Fruit fly (Drosophila melanogaster) whole organism, embryonic: ENCODE measurements around the gene Obp99c.

Experiments used
- B-H2 ChIP-seq: fragments of 200-800 bp; sonication (Bioruptor generic); optimal IDR thresholded peaks from 2 replicates; lab custom pipeline; 2018; ENCODE audit warnings: missing biosample characterization, mild to moderate bottlenecking, missing genetic modification characterization
- Bgb ChIP-seq: fragments of 200-800 bp; sonication (Bioruptor generic); IDR thresholded peaks from 2 replicates; pipeline ENCODE4 v1.3.6; 2022; ENCODE audit warnings: missing biosample characterization, missing genetic modification characterization; ENCODE audit not compliant: partially characterized antibody
- CG10147 ChIP-seq: fragments of 200-800 bp; sonication (Bioruptor generic); optimal IDR thresholded peaks from 2 replicates; lab custom pipeline; 2019; ENCODE audit warnings: missing biosample characterization, mild to moderate bottlenecking, missing genetic modification characterization, moderate library complexity
- CG10267 ChIP-seq: fragments of 200-800 bp; sonication (Bioruptor generic); optimal IDR thresholded peaks from 2 replicates; lab custom pipeline; 2018; ENCODE audit warnings: missing biosample characterization, mild to moderate bottlenecking, missing genetic modification characterization, moderate library complexity
- CG10366 ChIP-seq: fragments of 200-800 bp; sonication (Bioruptor generic); IDR thresholded peaks from 2 replicates; pipeline ENCODE4 v1.3.6; 2022; ENCODE audit warnings: missing biosample characterization, missing genetic modification characterization
- CG10959 ChIP-seq: fragments of 200-800 bp; sonication (Bioruptor generic); IDR thresholded peaks from 2 replicates; pipeline ENCODE4 v1.3.6; 2022; ENCODE audit warnings: missing biosample characterization, missing genetic modification characterization
- CG10979 ChIP-seq: fragments of 200-800 bp; sonication (Bioruptor generic); optimal IDR thresholded peaks from 2 replicates; lab custom pipeline; 2018; ENCODE audit warnings: missing biosample characterization, mild to moderate bottlenecking, missing genetic modification characterization, moderate library complexity
- CG11456 ChIP-seq: fragments of 200-800 bp; sonication (Bioruptor generic); IDR thresholded peaks from 3 replicates; pipeline ENCODE4 v1.3.6; 2022; ENCODE audit warnings: missing biosample characterization, missing genetic modification characterization
- CG11504 ChIP-seq: fragments of 200-800 bp; sonication (Bioruptor generic); optimal IDR thresholded peaks from 3 replicates; lab custom pipeline; 2019; ENCODE audit warnings: missing biosample characterization, mild to moderate bottlenecking, missing genetic modification characterization, moderate library complexity
- CG12219 ChIP-seq: fragments of 200-800 bp; sonication (Bioruptor generic); optimal IDR thresholded peaks from 3 replicates; lab custom pipeline; 2018; ENCODE audit warnings: missing biosample characterization, mild to moderate bottlenecking, missing genetic modification characterization
- CG12942 ChIP-seq: fragments of 200-800 bp; sonication (Bioruptor generic); optimal IDR thresholded peaks from 3 replicates; lab custom pipeline; 2016; ENCODE audit warnings: missing biosample characterization, missing genetic modification characterization
- CG17359 ChIP-seq: fragments of 200-800 bp; sonication (Bioruptor generic); optimal IDR thresholded peaks from 3 replicates; lab custom pipeline; 2018; ENCODE audit warnings: missing biosample characterization, mild to moderate bottlenecking, missing genetic modification characterization, moderate library complexity
- CG17361 ChIP-seq: fragments of 200-800 bp; sonication (Bioruptor generic); IDR thresholded peaks from 3 replicates; pipeline ENCODE4 v1.3.6; 2022; ENCODE audit warnings: missing biosample characterization, missing genetic modification characterization
- CG18262 ChIP-seq: fragments of 200-800 bp; optimal IDR thresholded peaks from 3 replicates; lab custom pipeline; 2019; ENCODE audit warnings: missing biosample characterization, mild to moderate bottlenecking, missing genetic modification characterization, moderate library complexity
- CG30403 ChIP-seq: fragments of 200-800 bp; sonication (Bioruptor generic); optimal IDR thresholded peaks from 3 replicates; lab custom pipeline; 2016; ENCODE audit warnings: missing biosample characterization, missing genetic modification characterization
- CG32532 ChIP-seq: fragments of 200-800 bp; sonication (Bioruptor generic); IDR thresholded peaks from 2 replicates; pipeline ENCODE4 v1.3.6; 2022; ENCODE audit warnings: missing biosample characterization, missing genetic modification characterization
- CG3995 ChIP-seq: fragments of 200-800 bp; sonication (Bioruptor generic); optimal IDR thresholded peaks from 3 replicates; lab custom pipeline; 2016; ENCODE audit warnings: missing biosample characterization, missing genetic modification characterization
- CG6254 ChIP-seq: fragments of 200-800 bp; sonication (Bioruptor generic); optimal IDR thresholded peaks from 3 replicates; lab custom pipeline; 2017; ENCODE audit warnings: mild to moderate bottlenecking, missing biosample characterization, missing genetic modification reagents, missing genetic modification characterization
- CG6272 ChIP-seq: fragments of 200-800 bp; sonication (Bioruptor generic); IDR thresholded peaks from 2 replicates; pipeline ENCODE4 v1.3.6; 2022; ENCODE audit warnings: missing biosample characterization, missing genetic modification characterization
- CG8924 ChIP-seq: fragments of 200-800 bp; optimal IDR thresholded peaks from 3 replicates; lab custom pipeline; 2019; ENCODE audit warnings: missing biosample characterization, mild to moderate bottlenecking, missing genetic modification characterization, moderate library complexity
- CTCF ChIP-seq: fragments of 200-800 bp; sonication (Bioruptor generic); optimal IDR thresholded peaks from 2 replicates; lab custom pipeline; 2017; ENCODE audit warnings: missing biosample characterization, mild to moderate bottlenecking, missing genetic modification characterization, moderate library complexity
- D19B ChIP-seq: fragments of 200-800 bp; sonication (Bioruptor generic); optimal IDR thresholded peaks from 2 replicates; lab custom pipeline; 2017; ENCODE audit warnings: missing biosample characterization, mild to moderate bottlenecking, missing genetic modification characterization
- Fer1 ChIP-seq: fragments of 200-800 bp; sonication (Bioruptor generic); optimal IDR thresholded peaks from 2 replicates; lab custom pipeline; 2017; ENCODE audit warnings: missing biosample characterization, mild to moderate bottlenecking, missing genetic modification characterization
- Gsc ChIP-seq: fragments of 200-800 bp; sonication (Bioruptor generic); IDR thresholded peaks from 2 replicates; pipeline ENCODE4 v1.3.6; 2022; ENCODE audit warnings: missing biosample characterization, missing genetic modification characterization
- Lpt ChIP-seq: fragments of >200 bp; optimal IDR thresholded peaks from 2 replicates; lab custom pipeline; 2018; ENCODE audit warnings: missing biosample characterization, missing genetic modification characterization
- Med ChIP-seq: fragments of 200-800 bp; sonication (Bioruptor generic); peaks from one replicate; lab custom pipeline; 2016; ENCODE audit warnings: missing biosample characterization, missing genetic modification characterization, mild to moderate bottlenecking, inconsistent platforms, moderate library complexity
- Nf-YC ChIP-seq: fragments of 200-800 bp; optimal IDR thresholded peaks from 3 replicates; lab custom pipeline; 2019; ENCODE audit warnings: missing biosample characterization, mild to moderate bottlenecking, missing genetic modification characterization, moderate library complexity
- Tbp ChIP-seq: fragments of >200 bp; optimal IDR thresholded peaks from 2 replicates; lab custom pipeline; 2018; ENCODE audit warnings: missing biosample characterization, missing genetic modification characterization
- Xbp1 ChIP-seq: fragments of 200-800 bp; sonication (Bioruptor generic); optimal IDR thresholded peaks from 3 replicates; lab custom pipeline; 2016; ENCODE audit warnings: missing biosample characterization, mild to moderate bottlenecking, missing genetic modification characterization
- Xrp1 ChIP-seq: fragments of 200-800 bp; sonication (Bioruptor generic); IDR thresholded peaks from 2 replicates; pipeline ENCODE4 v1.3.6; 2022; ENCODE audit warnings: missing biosample characterization, missing genetic modification characterization
- YL-1 ChIP-seq: fragments of 200-800 bp; sonication (Bioruptor generic); optimal IDR thresholded peaks from 3 replicates; lab custom pipeline; 2017; ENCODE audit warnings: missing biosample characterization, mild to moderate bottlenecking, missing genetic modification characterization
- bab2 ChIP-seq: fragments of 200-800 bp; sonication (Bioruptor generic); optimal IDR thresholded peaks from 2 replicates; lab custom pipeline; 2016; ENCODE audit warnings: missing biosample characterization, missing genetic modification characterization
- br ChIP-seq: fragments of >200 bp; optimal IDR thresholded peaks from 2 replicates; lab custom pipeline; 2017
- croc ChIP-seq: fragments of 200-800 bp; sonication (Bioruptor generic); conservative IDR thresholded peaks from 3 replicates; pipeline ENCODE4 v1.3.6; 2022; ENCODE audit warnings: missing biosample characterization, missing genetic modification characterization
- dmrt99B ChIP-seq: fragments of 200-800 bp; sonication (Bioruptor generic); optimal IDR thresholded peaks from 2 replicates; lab custom pipeline; 2018; ENCODE audit warnings: missing biosample characterization, mild to moderate bottlenecking, missing genetic modification characterization, moderate library complexity
- eve ChIP-seq, 2 experiments: fragments of >200 bp; optimal IDR thresholded peaks; 2 replicates each; lab custom pipeline; 2017; ENCODE audit warnings: missing biosample characterization in 2 of 2, missing genetic modification characterization in 2 of 2
- h ChIP-seq: fragments of >200 bp; optimal IDR thresholded peaks from 2 replicates; lab custom pipeline; 2017
- kni ChIP-seq: fragments of 200-800 bp; sonication (Bioruptor generic); optimal IDR thresholded peaks from 3 replicates; lab custom pipeline; 2017; ENCODE audit warnings: mild to moderate bottlenecking, missing biosample characterization, missing genetic modification reagents, missing genetic modification characterization
- lov ChIP-seq, 2 experiments: fragments of 200-800 bp in 1 of 2; fragments of >200 bp in 1 of 2; sonication (Bioruptor generic) in 1 of 2; IDR thresholded peaks in 1 of 2; optimal IDR thresholded peaks in 1 of 2; 2 replicates in 1 of 2; 3 replicates in 1 of 2; pipeline versions ENCODE4 v1.3.6 to Lab custom; 2017 to 2022; ENCODE audit warnings: missing biosample characterization in 1 of 2, missing genetic modification characterization in 1 of 2
- mam ChIP-seq: fragments of 200-800 bp; sonication (Bioruptor generic); optimal IDR thresholded peaks from 3 replicates; lab custom pipeline; 2016; ENCODE audit warnings: missing biosample characterization, missing genetic modification characterization
- nmo ChIP-seq: fragments of 200-800 bp; sonication (Bioruptor generic); optimal IDR thresholded peaks from 2 replicates; lab custom pipeline; 2018; ENCODE audit warnings: missing biosample characterization, mild to moderate bottlenecking, missing genetic modification characterization, moderate library complexity
- peb ChIP-seq: fragments of 200-800 bp; sonication (Bioruptor generic); IDR thresholded peaks from 2 replicates; pipeline ENCODE4 v1.3.6; 2022; ENCODE audit warnings: missing biosample characterization, missing genetic modification characterization
- pfk ChIP-seq: fragments of 200-800 bp; sonication (Bioruptor generic); optimal IDR thresholded peaks from 2 replicates; lab custom pipeline; 2018; ENCODE audit warnings: missing biosample characterization, mild to moderate bottlenecking, missing genetic modification characterization, moderate library complexity
- schlank ChIP-seq: fragments of 200-800 bp; sonication (Bioruptor generic); optimal IDR thresholded peaks from 2 replicates; lab custom pipeline; 2018; ENCODE audit warnings: missing biosample characterization, mild to moderate bottlenecking, missing genetic modification characterization
- sens ChIP-seq: fragments of 200-800 bp; sonication (Bioruptor generic); peaks from one replicate; lab custom pipeline; 2016; ENCODE audit warnings: missing biosample characterization, missing genetic modification characterization
- slbo ChIP-seq: fragments of 200-800 bp; sonication (Bioruptor generic); IDR thresholded peaks from 2 replicates; pipeline ENCODE4 v1.3.6; 2022; ENCODE audit warnings: missing biosample characterization, missing genetic modification characterization
- sob ChIP-seq: fragments of 200-800 bp; sonication (Bioruptor generic); IDR thresholded peaks from 2 replicates; pipeline ENCODE4 v1.3.6; 2022; ENCODE audit warnings: missing biosample characterization, missing genetic modification characterization
- vfl ChIP-seq: fragments of 200-800 bp; sonication (Bioruptor generic); optimal IDR thresholded peaks from 2 replicates; lab custom pipeline; 2016; ENCODE audit warnings: missing biosample characterization, missing genetic modification characterization
- zen2 ChIP-seq: fragments of 200-800 bp; sonication (Bioruptor generic); IDR thresholded peaks from 3 replicates; pipeline ENCODE4 v1.3.6; 2022; ENCODE audit warnings: missing biosample characterization, missing genetic modification characterization; ENCODE audit not compliant: partially characterized antibody

The Obp99c gene

dm6 chr3R:29716782-29717317 is 27.7 kb upstream of the Obp99c start, which contains the start of gene Obp99b (continued):
- TF ChIP-seq Bgb (GFP tag; lab: Robert Waterston, UW), result no peak
- peak; percentile 60 for TF ChIP-seq nmo
- peak; percentile 36 for TF ChIP-seq CG10147
- peak; percentile 25 for TF ChIP-seq Nf-YC (tag; lab: Kevin White, UChicago)
- no peak for TF ChIP-seq Tbp
- TF ChIP-seq Gsc (GFP tag; lab: Robert Waterston, UW), result no peak
- TF ChIP-seq peb (GFP tag; lab: Robert Waterston, UW), result peak; percentile 30; the same call in 1 of the 2 replicates
- no peak for TF ChIP-seq lov (optimal IDR thresholded peaks at IDR 0.05; lab: Kevin White, UChicago)
- peak; percentile 93 for TF ChIP-seq lov (GFP tag; IDR thresholded peaks at IDR 0.05; lab: Robert Waterston, UW)

dm6 chr3R:29716043-29716781 is 27.1 kb upstream of the Obp99c start:
- TF ChIP-seq CTCF (GFP tag; lab: Kevin White, UChicago) (peak; percentile 89), D19B (GFP tag; lab: Kevin White, UChicago) (no peak), schlank (no peak), lov (optimal IDR thresholded peaks at IDR 0.05; lab: Kevin White, UChicago) (no peak), lov (GFP tag; IDR thresholded peaks at IDR 0.05; lab: Robert Waterston, UW) (0 out of 3 replicates have a peak, but pooled peaks have one; percentile 14), YL-1 (GFP tag; lab: Kevin White, UChicago) (no peak), sob (GFP tag; lab: Robert Waterston, UW) (peak; percentile 19; the same call in 1 of the 2 replicates), slbo (no peak), CG11504 (peak; percentile 1), zen2 (GFP tag; lab: Robert Waterston, UW) (no peak), eve (GFP tag; optimal IDR thresholded peaks at IDR 0.05; lab: Kevin White, UChicago) (no peak), CG6272 (GFP tag; lab: Robert Waterston, UW) (no peak), CG10366 (no peak), dmrt99B (peak; percentile 7), Fer1 (GFP tag; lab: Kevin White, UChicago) (no peak), Xrp1 (no peak), mam (GFP tag; lab: Kevin White, UChicago) (no peak), h (lab: Kevin White, UChicago) (peak; percentile 70), vfl (GFP tag; lab: Kevin White, UChicago) (no peak), Lpt (GFP tag; lab: Kevin White, UChicago) (peak; percentile 93), CG3995 (GFP tag; lab: Kevin White, UChicago) (no peak), CG12942 (GFP tag; lab: Kevin White, UChicago) (no peak), pfk (no peak), B-H2 (no peak), CG10959 (GFP tag; lab: Robert Waterston, UW) (peak; percentile 7; the same call in 1 of the 2 replicates), CG6254 (GFP tag; lab: Kevin White, UChicago) (peak; percentile 3), CG12219 (GFP tag; lab: Kevin White, UChicago) (peak; percentile 15), CG10267 (no peak), bab2 (GFP tag; lab: Kevin White, UChicago) (no peak), CG32532 (GFP tag; lab: Robert Waterston, UW) (peak; percentile 20; the same call in 1 of the 2 replicates), br (no peak), kni (GFP tag; lab: Kevin White, UChicago) (no peak), CG17361 (no peak), CG30403 (GFP tag; lab: Kevin White, UChicago) (no peak), Xbp1 (peak; percentile 17), sens (GFP tag; lab: Kevin White, UChicago) (peak; percentile 46), CG11456 (GFP tag; lab: Robert Waterston, UW) (0 out of 3 replicates have a peak, but pooled peaks have one; percentile 23), CG18262 (tag; lab: Kevin White, UChicago) (peak; percentile 9), Med (GFP tag; lab: Kevin White, UChicago) (peak; percentile 48), CG17359 (no peak), CG10979 (tag; lab: Kevin White, UChicago) (peak; percentile 71), croc (GFP tag; lab: Robert Waterston, UW) (no peak), CG8924 (no peak)
